Worm (Caenorhabditis elegans) whole organism, L1 larva: ENCODE results near the gene plr-1.
A peak's percentile ranks its signal among the peaks of the same experiment; 100 is the strongest.

Experiments
- C16A3.4 ChIP-seq: fragments of 150-350 bp; optimal IDR thresholded peaks from 2 replicates; lab custom pipeline; 2014; ENCODE audit warnings: missing biosample characterization, missing genetic modification characterization
- C34B4.2 ChIP-seq: sonication (generic microtip); optimal IDR thresholded peaks from 2 replicates; lab custom pipeline; 2017; ENCODE audit warnings: mild to moderate bottlenecking, missing genetic modification characterization, missing compliant biosample characterization
- F16B12.6 ChIP-seq: fragments of 150-350 bp; optimal IDR thresholded peaks from 2 replicates; lab custom pipeline; 2014; ENCODE audit warnings: missing biosample characterization, missing genetic modification characterization
- ama-1 ChIP-seq: fragments of 150-350 bp; optimal IDR thresholded peaks from 2 replicates; lab custom pipeline; 2014
- blmp-1 ChIP-seq: fragments of 150-350 bp; optimal IDR thresholded peaks from 2 replicates; lab custom pipeline; 2014; ENCODE audit warnings: missing biosample characterization, missing genetic modification characterization
- ceh-8 ChIP-seq: fragments of 200-800 bp; sonication (Bioruptor generic); optimal IDR thresholded peaks from 2 replicates; lab custom pipeline; 2018; ENCODE audit warnings: mild to moderate bottlenecking, missing genetic modification characterization, moderate library complexity, missing compliant biosample characterization
- ceh-82 ChIP-seq, 3 experiments: fragments of 150-350 bp in 1 of 3; sonication (generic microtip) in 2 of 3; optimal IDR thresholded peaks; 2 replicates each; lab custom pipeline; 2014 to 2017; ENCODE audit warnings: missing biosample characterization in 3 of 3, missing genetic modification characterization in 3 of 3
- ceh-90 ChIP-seq: sonication (generic microtip); optimal IDR thresholded peaks from 2 replicates; lab custom pipeline; 2016; ENCODE audit warnings: missing genetic modification characterization, missing compliant biosample characterization
- ces-1 ChIP-seq: fragments of 150-350 bp; optimal IDR thresholded peaks from 2 replicates; lab custom pipeline; 2014; ENCODE audit warnings: missing biosample characterization, missing genetic modification reagents, missing genetic modification characterization
- efl-1 ChIP-seq, 4 experiments: fragments of 150-350 bp; optimal IDR thresholded peaks in 3 of 4; peaks in 1 of 4; 1 replicate in 1 of 4; 2 replicates in 3 of 4; lab custom pipeline; 2014; ENCODE audit warnings: missing biosample characterization in 2 of 4, missing genetic modification characterization in 2 of 4, missing genetic modification reagents in 2 of 4
- efl-3 ChIP-seq: fragments of 200-800 bp; sonication (Bioruptor generic); optimal IDR thresholded peaks from 2 replicates; lab custom pipeline; 2018; ENCODE audit warnings: mild to moderate bottlenecking, missing genetic modification characterization, missing compliant biosample characterization
- egl-27 ChIP-seq, 2 experiments: fragments of 150-350 bp in 1 of 2; sonication (generic microtip); optimal IDR thresholded peaks; 3 replicates each; lab custom pipeline; 2017 to 2018; ENCODE audit warnings: missing biosample characterization in 2 of 2, missing genetic modification characterization in 2 of 2, missing genetic modification reagents in 2 of 2
- fkh-4 ChIP-seq: sonication (generic microtip); optimal IDR thresholded peaks from 2 replicates; lab custom pipeline; 2016; ENCODE audit warnings: missing compliant biosample characterization, missing genetic modification characterization, borderline replicate concordance
- fos-1 ChIP-seq: fragments of 150-350 bp; optimal IDR thresholded peaks from 2 replicates; lab custom pipeline; 2014; ENCODE audit warnings: missing biosample characterization, missing genetic modification characterization
- grh-1 ChIP-seq: fragments of 200-800 bp; sonication (Bioruptor generic); IDR thresholded peaks from 2 replicates; pipeline ENCODE4 v1.3.6; 2022; ENCODE audit warnings: missing genetic modification reagents, missing genetic modification characterization, missing compliant biosample characterization
- lin-14 ChIP-seq: fragments of 200-800 bp; sonication (Bioruptor generic); optimal IDR thresholded peaks from 2 replicates; lab custom pipeline; 2018; ENCODE audit warnings: mild to moderate bottlenecking, missing genetic modification characterization, moderate library complexity, missing compliant biosample characterization
- lin-39 ChIP-seq: fragments of 150-350 bp; optimal IDR thresholded peaks from 2 replicates; lab custom pipeline; 2014; ENCODE audit warnings: missing biosample characterization, missing genetic modification reagents, missing genetic modification characterization
- lsy-2 ChIP-seq, 2 experiments: fragments of 150-350 bp; optimal IDR thresholded peaks; 2 replicates each; lab custom pipeline; 2014; ENCODE audit warnings: missing biosample characterization in 2 of 2, missing genetic modification characterization in 2 of 2
- mef-2 ChIP-seq: fragments of 150-350 bp; optimal IDR thresholded peaks from 2 replicates; lab custom pipeline; 2014; ENCODE audit warnings: missing biosample characterization, missing genetic modification characterization
- nhr-19 ChIP-seq: fragments of 200-800 bp; sonication (Bioruptor generic); conservative IDR thresholded peaks from 2 replicates; pipeline ENCODE4 v1.3.6; 2022; ENCODE audit warnings: missing genetic modification characterization, missing compliant biosample characterization
- nhr-20 ChIP-seq: sonication (generic microtip); optimal IDR thresholded peaks from 2 replicates; lab custom pipeline; 2016; ENCODE audit warnings: mild to moderate bottlenecking, missing genetic modification characterization, missing compliant biosample characterization
- nhr-77 ChIP-seq: fragments of 150-350 bp; optimal IDR thresholded peaks from 2 replicates; lab custom pipeline; 2014; ENCODE audit warnings: missing biosample characterization, missing genetic modification characterization
- nhr-85 ChIP-seq: sonication (generic microtip); peaks from one replicate; lab custom pipeline; 2016; ENCODE audit warnings: missing genetic modification characterization, inconsistent platforms, missing compliant biosample characterization
- pax-3 ChIP-seq: fragments of 200-800 bp; sonication (Bioruptor generic); optimal IDR thresholded peaks from 2 replicates; lab custom pipeline; 2018; ENCODE audit warnings: mild to moderate bottlenecking, missing genetic modification characterization, moderate library complexity, missing compliant biosample characterization
- sox-4 ChIP-seq: sonication (generic microtip); optimal IDR thresholded peaks from 2 replicates; lab custom pipeline; 2016; ENCODE audit warnings: missing genetic modification characterization, missing compliant biosample characterization
- tbx-2 ChIP-seq: sonication (generic microtip); optimal IDR thresholded peaks from 2 replicates; lab custom pipeline; 2016; ENCODE audit warnings: missing genetic modification characterization, missing compliant biosample characterization
- unc-130 ChIP-seq: fragments of 150-350 bp; optimal IDR thresholded peaks from 2 replicates; lab custom pipeline; 2017; ENCODE audit warnings: missing biosample characterization, missing genetic modification characterization, inconsistent platforms
- unc-86 ChIP-seq: sonication (generic microtip); optimal IDR thresholded peaks from 2 replicates; lab custom pipeline; 2016; ENCODE audit warnings: missing genetic modification characterization, missing compliant biosample characterization
- zip-4 ChIP-seq: fragments of 200-800 bp; sonication (Bioruptor generic); optimal IDR thresholded peaks from 2 replicates; lab custom pipeline; 2018; ENCODE audit warnings: mild to moderate bottlenecking, missing genetic modification characterization, moderate library complexity, missing compliant biosample characterization
- ztf-4 ChIP-seq: fragments of 150-350 bp; optimal IDR thresholded peaks from 2 replicates; lab custom pipeline; 2014; ENCODE audit warnings: missing biosample characterization, missing genetic modification characterization

plr-1 gene

ce11 chrIII:11467631-11468481, 11.2 kb downstream of the plr-1 start:
- peak; percentile 55 for TF ChIP-seq lin-14 (GFP tag; lab: Kevin White, UChicago)
- TF ChIP-seq nhr-20 (tag; lab: Kevin White, UChicago): no peak
- peak; percentile 13 for TF ChIP-seq nhr-77 (tag; lab: Kevin White, UChicago)
- TF ChIP-seq tbx-2 (tag; lab: Kevin White, UChicago): no peak
- no peak for TF ChIP-seq blmp-1 (tag; lab: Kevin White, UChicago)
- no peak for TF ChIP-seq efl-3
- TF ChIP-seq mef-2 (tag; lab: Kevin White, UChicago): no peak
- TF ChIP-seq grh-1 (GFP tag; lab: Robert Waterston, UW): no peak
- peak; percentile 68 for TF ChIP-seq nhr-85 (tag; lab: Kevin White, UChicago)
- no peak for TF ChIP-seq zip-4 (GFP tag; lab: Kevin White, UChicago)
- no peak for TF ChIP-seq C34B4.2
- no peak for TF ChIP-seq C16A3.4
- peak in 2 of 3 experiments; percentile 22 to 26 for TF ChIP-seq ceh-82 (tag; optimal IDR thresholded peaks at IDR 0.05; lab: Kevin White, UChicago)
- TF ChIP-seq efl-1 (optimal IDR thresholded peaks at IDR 0.05; lab: Kevin White, UChicago): no peak
- TF ChIP-seq efl-1 (GFP tag; optimal IDR thresholded peaks at IDR 0.05 in 1 of 2; lab: Kevin White, UChicago): peak in 1 of 2 experiments; percentile 90
- no peak for TF ChIP-seq unc-130 (tag; lab: Kevin White, UChicago)
- TF ChIP-seq egl-27 (tag; optimal IDR thresholded peaks at IDR 0.05; lab: Kevin White, UChicago): no peak
- peak; percentile 93 for TF ChIP-seq ceh-8 (GFP tag; lab: Kevin White, UChicago)
- no peak for TF ChIP-seq unc-86

DNA sequence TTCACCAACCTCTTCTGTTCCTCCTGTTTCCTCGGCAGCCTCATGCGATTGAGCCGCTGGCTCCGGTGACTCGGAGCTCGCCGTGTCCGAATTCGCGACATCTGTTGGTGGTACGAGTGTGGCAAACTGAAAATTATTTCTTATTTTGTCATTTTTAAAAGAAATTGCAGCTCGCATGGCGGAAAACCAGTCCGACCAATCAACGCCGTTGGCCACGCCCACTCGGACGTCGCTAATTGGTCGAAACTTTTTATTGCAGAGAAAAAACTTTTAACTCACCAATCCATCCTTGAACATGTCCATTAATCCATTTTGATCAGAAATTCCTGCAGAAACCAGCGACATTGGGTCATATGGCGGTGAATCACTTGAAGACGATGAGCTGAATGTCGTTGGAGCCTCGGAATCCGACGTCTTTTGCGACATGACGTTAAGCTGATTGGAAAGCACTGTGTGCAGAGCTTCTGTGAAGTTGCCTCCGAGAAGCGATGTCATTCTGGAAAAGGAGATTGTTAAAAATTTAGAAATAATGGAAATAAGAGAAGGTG, 13.7 kb downstream of the plr-1 start, which contains the start of gene bed-2:
TSS of gene bed-2 (minus strand) at position 498 of the 548 bp plus-strand sequence.
- no peak for TF ChIP-seq fos-1 (tag; lab: Kevin White, UChicago)
- no peak for TF ChIP-seq nhr-20 (tag; lab: Kevin White, UChicago)
- no peak for TF ChIP-seq sox-4 (tag; lab: Kevin White, UChicago)
- no peak for TF ChIP-seq pax-3 (tag; lab: Kevin White, UChicago)
- no peak for TF ChIP-seq efl-3
- TF ChIP-seq ceh-90 (tag; lab: Kevin White, UChicago): no peak
- TF ChIP-seq unc-86: no peak
- TF ChIP-seq fkh-4 (tag; lab: Kevin White, UChicago): no peak
- no peak for TF ChIP-seq nhr-19
- no peak for TF ChIP-seq lin-39
- TF ChIP-seq ama-1 (lab: Kevin White, UChicago): no peak
- no peak for TF ChIP-seq ces-1 (GFP tag; lab: Kevin White, UChicago)
- TF ChIP-seq F16B12.6 (tag; lab: Kevin White, UChicago): no peak

DNA sequence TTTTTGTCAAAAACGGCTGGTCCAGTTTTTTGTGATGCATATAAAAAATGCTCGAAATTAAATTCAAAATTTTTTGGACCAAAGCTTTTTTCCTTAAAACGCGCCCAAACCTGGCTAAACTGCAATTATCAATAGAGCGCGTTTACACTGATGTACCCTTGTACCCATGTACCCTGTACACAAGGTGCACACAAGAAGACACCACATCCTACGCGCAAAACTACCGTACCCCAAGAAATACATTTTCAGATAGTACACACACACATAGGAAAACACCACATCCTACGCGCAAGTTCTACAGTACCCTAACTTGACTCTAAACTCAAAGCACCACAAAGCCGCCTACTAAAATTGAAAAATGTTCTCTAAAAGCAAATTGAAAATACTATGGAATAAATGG, 14.7 kb downstream of the plr-1 start:
- TF ChIP-seq tbx-2 (tag; lab: Kevin White, UChicago): no peak
- peak; percentile 13 to 89 for TF ChIP-seq lsy-2 (tag; optimal IDR thresholded peaks at IDR 0.05; lab: Kevin White, UChicago)
- TF ChIP-seq F16B12.6 (tag; lab: Kevin White, UChicago): peak; percentile 44

ce11 chrIII:11472861-11473260, 16.2 kb downstream of the plr-1 start:
- TF ChIP-seq nhr-85 (tag; lab: Kevin White, UChicago): peak; percentile 11
- no peak for TF ChIP-seq C16A3.4

- no peak for TF ChIP-seq ztf-4 (tag; lab: Kevin White, UChicago)
- TF ChIP-seq ceh-8 (GFP tag; lab: Kevin White, UChicago): peak; percentile 20
Measured at ce11 chrIII:11474674-11475306, 18.1 kb downstream of the plr-1 start.
